Worm (Caenorhabditis elegans) whole organism, L4/young adult: ENCODE results near the gene nlp-58.

Experiments used
- W03F9.2 ChIP-seq: fragments of 150-350 bp; optimal IDR thresholded peaks from 2 replicates; lab custom pipeline; 2014; ENCODE audit warnings: missing biosample characterization, missing genetic modification characterization
- dao-5 ChIP-seq: sonication (generic microtip); optimal IDR thresholded peaks from 2 replicates; lab custom pipeline; 2016; ENCODE audit warnings: missing genotype, missing genetic modification characterization, moderate library complexity, missing compliant biosample characterization
- him-1 ChIP-seq: sonication (generic microtip); optimal IDR thresholded peaks from 2 replicates; lab custom pipeline; 2016; ENCODE audit warnings: missing genotype, missing genetic modification reagents, missing genetic modification characterization, missing compliant biosample characterization

- TF ChIP-seq W03F9.2 (tag; lab: Kevin White, UChicago) (no peak), dao-5 (no peak), him-1 (tag; lab: Kevin White, UChicago) (no peak)
Measured at ce11 chrV:9983529-9983928, 34.8 kb upstream of the nlp-58 start.
